Worm (Caenorhabditis elegans) whole organism, young adult: ENCODE results near the gene ZK809.9.
A peak's percentile ranks its signal among the peaks of the same experiment; 100 is the strongest.

Experiments
- B0035.1 ChIP-seq: sonication (generic microtip); optimal IDR thresholded peaks from 2 replicates; lab custom pipeline; 2016; ENCODE audit warnings: missing genetic modification characterization, mild to moderate bottlenecking, missing compliant biosample characterization, missing genotype, missing genetic modification reagents
- B0336.3 ChIP-seq: fragments of 200-800 bp; sonication (Bioruptor generic); IDR thresholded peaks from 2 replicates; pipeline ENCODE4 v1.3.6; 2022; ENCODE audit warnings: missing genetic modification characterization, missing compliant biosample characterization
- F23B12.7 ChIP-seq: sonication (generic microtip); optimal IDR thresholded peaks from 2 replicates; lab custom pipeline; 2017; ENCODE audit warnings: missing genetic modification characterization, mild to moderate bottlenecking, missing compliant biosample characterization, antibody characterized with exemption, moderate library complexity; ENCODE audit not compliant: insufficient read depth
- F57A8.1 ChIP-seq: fragments of 200-800 bp; sonication (Bioruptor generic); optimal IDR thresholded peaks from 2 replicates; lab custom pipeline; 2018; ENCODE audit warnings: mild to moderate bottlenecking, missing genetic modification characterization, moderate library complexity, missing compliant biosample characterization
- ZK185.1 ChIP-seq: sonication (generic microtip); optimal IDR thresholded peaks from 2 replicates; lab custom pipeline; 2016; ENCODE audit warnings: mild to moderate bottlenecking, missing genetic modification characterization, missing compliant biosample characterization; ENCODE audit not compliant: poor library complexity, severe bottlenecking
- akir-1 ChIP-seq: fragments of 200-800 bp; sonication (Bioruptor generic); optimal IDR thresholded peaks from 2 replicates; lab custom pipeline; 2018; ENCODE audit warnings: mild to moderate bottlenecking, missing genetic modification characterization, moderate library complexity, missing compliant biosample characterization
- ama-1 ChIP-seq, 3 experiments: fragments of 150-350 bp in 1 of 3; sonication (generic microtip) in 2 of 3; optimal IDR thresholded peaks; 2 replicates each; lab custom pipeline; 2014 to 2018; ENCODE audit warnings: missing biosample characterization in 2 of 3, missing genetic modification characterization in 2 of 3, missing genetic modification reagents in 2 of 3
- aptf-2 ChIP-seq: fragments of 200-800 bp; sonication (Bioruptor generic); conservative IDR thresholded peaks from 2 replicates; pipeline ENCODE4 v1.3.6; 2022; ENCODE audit warnings: missing genetic modification reagents, missing genetic modification characterization, missing compliant biosample characterization
- ccch-3 ChIP-seq: fragments of 200-800 bp; sonication (Bioruptor generic); optimal IDR thresholded peaks from 2 replicates; lab custom pipeline; 2018; ENCODE audit warnings: mild to moderate bottlenecking, missing genetic modification characterization, missing compliant biosample characterization
- cebp-1 ChIP-seq, 2 experiments: fragments of 200-800 bp in 1 of 2; sonication (Bioruptor generic) in 1 of 2; sonication (generic microtip) in 1 of 2; IDR thresholded peaks in 1 of 2; optimal IDR thresholded peaks in 1 of 2; 2 replicates each; pipeline versions ENCODE4 v1.3.6 to Lab custom; 2017 to 2022; ENCODE audit warnings: missing compliant biosample characterization in 2 of 2, missing genetic modification characterization in 2 of 2, mild to moderate bottlenecking in 1 of 2, missing genetic modification reagents in 1 of 2, moderate library complexity in 1 of 2
- ceh-100 ChIP-seq: fragments of 200-800 bp; sonication (Bioruptor generic); IDR thresholded peaks from 2 replicates; pipeline ENCODE4 v1.3.6; 2022; ENCODE audit warnings: missing genetic modification reagents, missing genetic modification characterization, missing compliant biosample characterization
- dpff-1 ChIP-seq: sonication (generic microtip); optimal IDR thresholded peaks from 2 replicates; lab custom pipeline; 2017; ENCODE audit warnings: mild to moderate bottlenecking, missing genetic modification characterization, missing compliant biosample characterization
- efl-1 ChIP-seq: fragments of 150-350 bp; optimal IDR thresholded peaks from 2 replicates; lab custom pipeline; 2014; ENCODE audit warnings: missing biosample characterization, missing genetic modification reagents, missing genetic modification characterization
- egl-18 ChIP-seq: fragments of 200-800 bp; sonication (Bioruptor generic); IDR thresholded peaks from 2 replicates; pipeline ENCODE4 v1.3.6; 2022; ENCODE audit warnings: missing genetic modification reagents, missing genetic modification characterization, missing compliant biosample characterization
- ekl-4 ChIP-seq: fragments of 200-800 bp; sonication (Bioruptor generic); IDR thresholded peaks from 2 replicates; pipeline ENCODE4 v1.3.6; 2022; ENCODE audit warnings: missing genetic modification reagents, missing genetic modification characterization, missing compliant biosample characterization
- gei-17 ChIP-seq: fragments of 200-800 bp; sonication (Bioruptor generic); optimal IDR thresholded peaks from 2 replicates; lab custom pipeline; 2018; ENCODE audit warnings: mild to moderate bottlenecking, missing genetic modification characterization, missing compliant biosample characterization
- hsf-1 ChIP-seq: fragments of 200-800 bp; sonication (Bioruptor generic); IDR thresholded peaks from 2 replicates; pipeline ENCODE4 v1.3.6; 2022; ENCODE audit warnings: missing genetic modification reagents, missing genetic modification characterization, missing compliant biosample characterization
- mcd-1 ChIP-seq: fragments of 200-800 bp; sonication (Bioruptor generic); IDR thresholded peaks from 2 replicates; pipeline ENCODE4 v1.3.6; 2022; ENCODE audit warnings: missing genetic modification reagents, missing genetic modification characterization, missing compliant biosample characterization
- nfya-1 ChIP-seq: sonication (generic microtip); optimal IDR thresholded peaks from 2 replicates; lab custom pipeline; 2017; ENCODE audit warnings: antibody characterized with exemption, missing compliant biosample characterization, missing genetic modification characterization, borderline replicate concordance; ENCODE audit not compliant: insufficient read depth
- nfya-2 ChIP-seq: fragments of 200-800 bp; sonication (Bioruptor generic); IDR thresholded peaks from 2 replicates; pipeline ENCODE4 v1.3.6; 2022; ENCODE audit warnings: missing genetic modification reagents, missing genetic modification characterization, missing compliant biosample characterization
- nfyb-1 ChIP-seq: fragments of 200-800 bp; sonication (Bioruptor generic); IDR thresholded peaks from 2 replicates; pipeline ENCODE4 v1.3.6; 2022; ENCODE audit warnings: missing genetic modification reagents, missing genetic modification characterization, missing compliant biosample characterization
- nhr-90 ChIP-seq: sonication (generic microtip); optimal IDR thresholded peaks from 2 replicates; lab custom pipeline; 2016; ENCODE audit warnings: missing genotype, mild to moderate bottlenecking, missing genetic modification characterization, missing compliant biosample characterization
- snpc-4 ChIP-seq, 5 experiments: fragments of 150-350 bp in 1 of 5; sonication (generic microtip) in 4 of 5; optimal IDR thresholded peaks; 2 replicates each; lab custom pipeline; 2014 to 2018; ENCODE audit warnings: missing genetic modification characterization in 5 of 5, missing biosample characterization in 3 of 5, antibody characterized with exemption in 2 of 5, mild to moderate bottlenecking in 2 of 5, missing compliant biosample characterization in 2 of 5, missing genotype in 2 of 5, moderate library complexity in 2 of 5, missing genetic modification reagents in 1 of 5
- tlf-1 ChIP-seq: fragments of 200-800 bp; sonication (Bioruptor generic); optimal IDR thresholded peaks from 2 replicates; lab custom pipeline; 2018; ENCODE audit warnings: mild to moderate bottlenecking, missing genetic modification characterization, missing compliant biosample characterization
- unc-62 ChIP-seq: fragments of 150-350 bp; optimal IDR thresholded peaks from 2 replicates; lab custom pipeline; 2014; ENCODE audit warnings: missing biosample characterization, missing genetic modification reagents, missing genetic modification characterization
- xnd-1 ChIP-seq: sonication (generic microtip); optimal IDR thresholded peaks from 2 replicates; lab custom pipeline; 2016; ENCODE audit warnings: missing genotype, missing genetic modification reagents, missing genetic modification characterization, missing compliant biosample characterization
- zfh-2 ChIP-seq: fragments of 200-800 bp; sonication (Bioruptor generic); conservative IDR thresholded peaks from 2 replicates; pipeline ENCODE4 v1.3.6; 2022; ENCODE audit warnings: missing genetic modification reagents, missing genetic modification characterization, missing compliant biosample characterization

The ZK809.9 gene

DNA sequence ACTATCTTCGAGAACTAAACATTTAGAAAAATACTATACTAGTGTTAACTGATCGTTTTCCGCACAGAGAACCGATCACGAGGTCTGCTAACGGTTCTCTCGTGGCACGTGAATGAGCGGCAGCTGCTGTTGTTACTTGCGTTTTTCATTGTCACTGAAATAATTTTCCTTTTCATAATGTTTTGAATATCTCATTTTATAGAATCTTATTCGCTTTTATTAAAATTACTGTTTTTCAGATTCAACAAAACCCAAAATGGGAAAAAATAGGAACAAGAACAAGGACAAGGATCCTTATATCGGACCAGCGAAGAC is 28.7 kb upstream of the ZK809.9 start, which contains the start of gene F58B3.6:
Gene F58B3.6, plus strand, starts transcription at position 240 of the 315 bp plus-strand sequence.
- TF ChIP-seq mcd-1 (GFP tag; lab: Robert Waterston, UW) = peak; percentile 43
- no peak for TF ChIP-seq cebp-1 (GFP tag; IDR thresholded peaks at IDR 0.05; lab: Robert Waterston, UW)
- TF ChIP-seq cebp-1 (tag; optimal IDR thresholded peaks at IDR 0.05; lab: Kevin White, UChicago) = peak; percentile 46
- TF ChIP-seq zfh-2 = no peak
- peak; percentile 58 for TF ChIP-seq ceh-100
- TF ChIP-seq, all 124 proteins: peak for 3

DNA sequence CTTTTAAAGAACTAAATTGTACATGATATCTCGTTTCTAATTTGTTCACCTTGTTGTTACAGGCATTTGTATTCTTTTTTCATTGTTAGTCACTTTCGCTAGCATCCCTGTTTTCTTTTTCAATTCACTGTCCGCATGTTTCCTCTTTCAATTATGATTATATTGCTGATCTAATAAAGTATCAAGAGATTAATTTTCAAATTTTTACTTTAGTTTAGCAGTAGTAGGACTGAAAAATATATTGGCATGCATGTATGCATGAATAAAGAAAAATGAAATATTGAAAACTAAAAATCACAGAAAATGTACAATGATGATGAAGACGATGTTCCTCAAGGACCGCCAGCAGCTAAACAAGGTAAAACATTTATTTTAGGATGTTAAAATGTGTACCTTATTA is 27.1 kb upstream of the ZK809.9 start, which contains the start of gene rbm-17:
Gene rbm-17, plus strand, starts transcription at position 301 of the 400 bp plus-strand sequence.
- no peak for TF ChIP-seq gei-17 (GFP tag; lab: Kevin White, UChicago)
- TF ChIP-seq nhr-90 (tag; lab: Kevin White, UChicago) = no peak
- TF ChIP-seq hsf-1 (GFP tag; lab: Robert Waterston, UW) = 0 out of 2 replicates have a peak, but pooled peaks have one; percentile 11
- TF ChIP-seq ama-1 (optimal IDR thresholded peaks at IDR 0.05; lab: Kevin White, UChicago) = peak; percentile 36
- TF ChIP-seq ama-1 (GFP tag; optimal IDR thresholded peaks at IDR 0.05; lab: Kevin White, UChicago) = no peak
- TF ChIP-seq cebp-1 (GFP tag; IDR thresholded peaks at IDR 0.05; lab: Robert Waterston, UW) = no peak
- peak; percentile 17 for TF ChIP-seq cebp-1 (tag; optimal IDR thresholded peaks at IDR 0.05; lab: Kevin White, UChicago)
- TF ChIP-seq unc-62 = no peak
- TF ChIP-seq F57A8.1 (GFP tag; lab: Kevin White, UChicago) = no peak

DNA sequence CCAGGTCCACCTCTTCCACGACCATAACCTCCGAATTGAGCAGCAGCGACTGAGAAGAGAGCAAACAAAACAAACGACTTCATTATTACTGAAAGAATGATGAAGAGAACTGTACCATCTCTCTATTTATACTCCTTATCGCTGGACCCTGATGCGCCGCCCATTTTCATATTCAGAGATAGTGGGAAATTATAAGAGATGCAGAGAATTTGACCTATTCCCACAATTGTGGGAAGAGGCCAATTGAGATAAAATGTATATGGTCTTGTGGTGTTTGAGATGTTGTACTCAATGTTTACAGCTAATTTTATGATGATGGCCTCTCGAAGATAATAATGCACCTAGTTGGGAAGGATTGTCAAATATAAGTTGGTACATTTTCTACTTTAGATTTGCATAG is 24.2 kb upstream of the ZK809.9 start, which contains the start of gene ttr-50:
Gene ttr-50, minus strand, starts transcription at position 101 of the 400 bp plus-strand sequence.
- TF ChIP-seq aptf-2 (GFP tag; lab: Robert Waterston, UW) = 0 out of 2 replicates have a peak, but pooled peaks have one; percentile 19
- no peak for TF ChIP-seq F23B12.7 (tag; lab: Kevin White, UChicago)
- TF ChIP-seq, all 124 proteins: peak for 1

ce11 chrIV:11641802-11642201 is 23.3 kb upstream of the ZK809.9 start, which contains the start of gene ZK809.1:
Gene ZK809.1, plus strand, starts transcription at chrIV:11642102.
- TF ChIP-seq ccch-3 (no peak), efl-1 (GFP tag; lab: Kevin White, UChicago) (no peak), nfya-2 (no peak), akir-1 (no peak), B0035.1 (tag; lab: Kevin White, UChicago) (no peak)

- no peak for TF ChIP-seq egl-18 (GFP tag; lab: Robert Waterston, UW)
- TF ChIP-seq snpc-4 (GFP tag; optimal IDR thresholded peaks at IDR 0.05; lab: Kevin White, UChicago) = no peak
- TF ChIP-seq snpc-4 (tag; optimal IDR thresholded peaks at IDR 0.05; lab: Kevin White, UChicago) = no peak
- TF ChIP-seq ZK185.1 (tag; lab: Kevin White, UChicago) = no peak
- no peak for TF ChIP-seq nfyb-1 (GFP tag; lab: Robert Waterston, UW)
- TF ChIP-seq aptf-2 (GFP tag; lab: Robert Waterston, UW) = no peak
- TF ChIP-seq ccch-3 = no peak
- no peak for TF ChIP-seq tlf-1 (GFP tag; lab: Kevin White, UChicago)
- no peak for TF ChIP-seq xnd-1 (tag; lab: Kevin White, UChicago)
- TF ChIP-seq B0336.3 (GFP tag; lab: Robert Waterston, UW) = no peak
- no peak for TF ChIP-seq nfya-1 (tag; lab: Kevin White, UChicago)
- TF ChIP-seq unc-62 = no peak
- TF ChIP-seq dpff-1 (tag; lab: Kevin White, UChicago) = no peak
- no peak for TF ChIP-seq ekl-4 (GFP tag; lab: Robert Waterston, UW)
- no peak for TF ChIP-seq mcd-1 (GFP tag; lab: Robert Waterston, UW)
These were observed 21.3 kb upstream of the ZK809.9 start, which contains the start of gene prx-2 for ce11 chrIV:11643829-11644228. Gene prx-2, plus strand, starts transcription at chrIV:11644129.
